Worm (Caenorhabditis elegans): ENCODE data around the gene plx-1.

Gene plx-1

DNA sequence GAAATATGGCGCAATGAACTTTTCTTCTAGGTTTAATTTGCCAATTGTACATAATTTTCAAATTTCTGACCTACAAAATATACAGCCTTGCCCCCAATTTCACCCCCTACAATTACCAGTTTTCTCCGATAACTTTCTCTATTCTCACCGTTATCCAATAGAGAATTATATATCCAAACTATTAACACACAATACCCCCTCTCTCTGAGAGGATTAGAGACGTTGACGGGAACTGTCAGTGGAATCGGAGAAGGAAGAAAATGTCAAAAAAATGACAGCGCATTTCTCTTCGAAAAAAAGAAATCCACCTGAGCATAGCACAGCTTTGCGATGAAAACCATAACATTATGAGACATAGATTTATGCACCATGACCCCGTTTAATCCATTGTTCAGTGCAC is 6.2 kb upstream of the plx-1 start:
- TF ChIP-seq klf-2 (GFP tag; conservative IDR thresholded peaks at IDR 0.05) (no peak), med-1 (GFP tag; optimal IDR thresholded peaks at IDR 0.05; ENCODE audit: insufficient read depth) (no peak), flt-1 (GFP tag; IDR thresholded peaks at IDR 0.05) (no peak), ztf-23 (GFP tag; IDR thresholded peaks at IDR 0.05) (no peak), cog-1 (tag; optimal IDR thresholded peaks at IDR 0.05) (no peak)

ce11 chrIV:957820-958219 is 1.5 kb upstream of the plx-1 start:
- TF ChIP-seq ztf-29 (GFP tag; IDR thresholded peaks at IDR 0.05) (no peak), cog-1 (tag; optimal IDR thresholded peaks at IDR 0.05) (peak; percentile 57)

ce11 chrIV:960177-960576 is 856 bp downstream of the plx-1 start:
- no peak for TF ChIP-seq tab-1 (GFP tag; IDR thresholded peaks at IDR 0.05)
- 0 out of 2 replicates have a peak, but pooled peaks have one; percentile 3 for TF ChIP-seq T22C8.4 (GFP tag; IDR thresholded peaks at IDR 0.05)

ce11 chrIV:961862-962261 is 2.5 kb downstream of the plx-1 start:
- TF ChIP-seq ztf-23 (GFP tag; IDR thresholded peaks at IDR 0.05) (no peak), ztf-29 (GFP tag; IDR thresholded peaks at IDR 0.05) (no peak), T22C8.4 (GFP tag; IDR thresholded peaks at IDR 0.05) (no peak)

ce11 chrIV:971122-971521 is 11.8 kb downstream of the plx-1 start:
- TF ChIP-seq ztf-29 (GFP tag; IDR thresholded peaks at IDR 0.05) (no peak), klf-2 (GFP tag; conservative IDR thresholded peaks at IDR 0.05) (no peak), med-1 (GFP tag; optimal IDR thresholded peaks at IDR 0.05; ENCODE audit: insufficient read depth) (no peak), cog-1 (tag; optimal IDR thresholded peaks at IDR 0.05) (no peak), ztf-23 (GFP tag; IDR thresholded peaks at IDR 0.05) (no peak), ref-1 (GFP tag; conservative IDR thresholded peaks at IDR 0.05) (no peak), tab-1 (GFP tag; IDR thresholded peaks at IDR 0.05) (no peak), T22C8.4 (GFP tag; IDR thresholded peaks at IDR 0.05) (no peak), flt-1 (GFP tag; IDR thresholded peaks at IDR 0.05) (no peak)

ce11 chrIV:972401-972800 is 13.1 kb downstream of the plx-1 start:
- TF ChIP-seq T22C8.4 (GFP tag; IDR thresholded peaks at IDR 0.05), result peak; percentile 33; the same call in 1 of the 2 replicates
- no peak for TF ChIP-seq med-1 (GFP tag; optimal IDR thresholded peaks at IDR 0.05; ENCODE audit: insufficient read depth)

- TF ChIP-seq flt-1 (GFP tag; IDR thresholded peaks at IDR 0.05) (no peak), T22C8.4 (GFP tag; IDR thresholded peaks at IDR 0.05) (peak; percentile 70)
Measured at ce11 chrIV:972811-973428, 13.6 kb downstream of the plx-1 start.

DNA sequence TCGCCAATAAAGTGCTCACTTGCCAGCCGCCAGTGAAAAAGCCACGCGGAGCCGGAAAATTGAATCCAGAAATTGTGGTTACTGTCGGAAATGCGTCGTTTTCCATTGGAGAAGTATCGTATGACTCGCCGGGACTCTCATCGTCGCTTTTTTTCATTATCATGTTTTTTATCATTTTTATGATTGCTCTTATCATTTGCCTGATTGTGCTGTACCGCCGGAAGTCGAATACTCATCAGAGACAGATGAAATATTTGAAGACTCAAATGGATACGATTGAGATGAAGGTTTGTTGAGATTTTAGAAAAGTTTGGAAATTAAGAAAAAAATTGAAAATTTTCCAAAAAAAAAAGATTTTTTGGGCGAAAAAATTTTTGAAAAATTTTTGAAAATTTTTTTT is 17.1 kb downstream of the plx-1 start:
- TF ChIP-seq med-1 (GFP tag; optimal IDR thresholded peaks at IDR 0.05; ENCODE audit: insufficient read depth) (no peak), tab-1 (GFP tag; IDR thresholded peaks at IDR 0.05) (no peak), cog-1 (tag; optimal IDR thresholded peaks at IDR 0.05) (no peak), flt-1 (GFP tag; IDR thresholded peaks at IDR 0.05) (no peak), ztf-23 (GFP tag; IDR thresholded peaks at IDR 0.05) (no peak), T22C8.4 (GFP tag; IDR thresholded peaks at IDR 0.05) (no peak), ref-1 (GFP tag; conservative IDR thresholded peaks at IDR 0.05) (no peak), ztf-29 (GFP tag; IDR thresholded peaks at IDR 0.05) (no peak), klf-2 (GFP tag; conservative IDR thresholded peaks at IDR 0.05) (no peak)

DNA sequence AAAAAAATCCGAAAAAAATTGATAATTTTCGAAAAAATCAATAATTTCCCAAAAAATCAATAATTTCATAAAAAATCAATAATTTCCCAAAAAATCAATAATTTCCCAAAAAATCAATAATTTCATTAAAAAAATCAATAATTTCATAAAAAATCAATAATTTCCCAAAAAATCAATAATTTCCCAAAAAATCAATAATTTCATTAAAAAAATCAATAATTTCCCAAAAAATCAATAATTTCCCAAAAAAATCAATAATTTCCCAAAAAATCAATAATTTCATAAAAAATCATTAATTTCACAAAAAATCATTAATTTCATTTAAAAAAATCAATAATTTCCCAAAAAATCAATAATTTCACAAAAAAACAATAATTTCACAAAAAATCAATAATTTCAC is 18.5 kb downstream of the plx-1 start:
- peak; percentile 99 for TF ChIP-seq T22C8.4 (GFP tag; IDR thresholded peaks at IDR 0.05)

DNA sequence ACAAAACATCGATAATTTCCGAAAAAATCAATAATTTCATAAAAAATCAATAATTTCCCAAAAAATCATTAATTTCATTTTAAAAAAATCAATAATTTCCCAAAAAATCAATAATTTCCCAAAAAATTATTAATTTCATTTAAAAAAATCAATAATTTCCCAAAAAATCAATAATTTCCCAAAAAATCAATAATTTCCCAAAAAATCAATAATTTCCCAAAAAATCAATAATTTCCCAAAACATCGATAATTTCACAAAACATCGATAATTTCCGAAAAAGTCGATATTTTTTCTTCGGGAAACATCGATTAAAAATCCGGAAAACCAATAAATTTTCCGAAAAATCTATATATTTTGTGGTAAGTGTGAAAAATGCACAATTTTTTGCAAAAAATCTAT is 19.0 kb downstream of the plx-1 start:
- peak; percentile 97 for TF ChIP-seq T22C8.4 (GFP tag; IDR thresholded peaks at IDR 0.05)

DNA sequence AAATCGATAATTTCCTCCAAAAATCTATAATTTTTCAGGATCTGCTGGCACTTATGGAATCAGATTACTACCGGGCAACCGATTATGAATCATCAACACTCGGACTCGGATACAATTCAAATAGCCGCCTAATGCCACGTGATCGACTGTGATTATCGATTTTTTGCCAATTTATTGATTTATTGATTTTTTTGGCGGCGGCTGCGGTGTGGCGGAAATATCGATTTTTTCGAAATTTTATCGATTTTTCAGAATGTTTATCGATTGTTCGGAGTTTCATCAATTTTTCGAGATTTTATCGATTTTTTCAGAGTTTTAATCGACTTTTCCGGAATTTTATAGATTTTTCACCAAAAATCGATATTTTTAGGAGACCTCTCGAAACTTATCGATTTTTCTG is 24.2 kb downstream of the plx-1 start:
- TF ChIP-seq klf-2 (GFP tag; conservative IDR thresholded peaks at IDR 0.05), result no peak
- no peak for TF ChIP-seq ztf-29 (GFP tag; IDR thresholded peaks at IDR 0.05)
- TF ChIP-seq T22C8.4 (GFP tag; IDR thresholded peaks at IDR 0.05), result peak; percentile 98
- no peak for TF ChIP-seq ref-1 (GFP tag; conservative IDR thresholded peaks at IDR 0.05)
- TF ChIP-seq med-1 (GFP tag; optimal IDR thresholded peaks at IDR 0.05; ENCODE audit: insufficient read depth), result no peak
- no peak for TF ChIP-seq tab-1 (GFP tag; IDR thresholded peaks at IDR 0.05)
- TF ChIP-seq ztf-23 (GFP tag; IDR thresholded peaks at IDR 0.05), result no peak

DNA sequence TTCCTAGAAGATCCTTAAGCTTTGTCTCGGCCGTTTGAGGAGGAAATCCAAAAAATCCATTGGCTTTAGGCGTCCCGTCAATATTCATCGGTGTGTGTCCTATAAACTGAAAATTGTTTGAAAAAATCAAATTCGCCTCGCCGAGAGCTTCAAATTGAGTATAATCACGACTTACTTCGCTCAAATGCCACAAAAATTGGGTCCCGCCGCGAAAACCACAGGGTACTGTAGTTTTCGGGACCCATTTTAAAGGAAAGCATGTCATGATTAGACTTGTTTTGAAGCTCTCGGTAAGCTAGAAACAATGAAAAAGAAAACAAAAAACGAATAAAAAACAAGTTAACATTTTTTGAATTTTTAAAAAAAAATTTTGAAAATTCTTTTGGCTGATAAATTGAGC is 31.0 kb downstream of the plx-1 start, which contains the start of gene egrh-2:
Gene egrh-2, minus strand, starts transcription at position 101 of the 400 bp plus-strand sequence.
- TF ChIP-seq tab-1 (GFP tag; IDR thresholded peaks at IDR 0.05) (no peak), ztf-23 (GFP tag; IDR thresholded peaks at IDR 0.05) (no peak), cog-1 (tag; optimal IDR thresholded peaks at IDR 0.05) (no peak), flt-1 (GFP tag; IDR thresholded peaks at IDR 0.05) (no peak), med-1 (GFP tag; optimal IDR thresholded peaks at IDR 0.05; ENCODE audit: insufficient read depth) (no peak), klf-2 (GFP tag; conservative IDR thresholded peaks at IDR 0.05) (no peak), ztf-29 (GFP tag; IDR thresholded peaks at IDR 0.05) (no peak), ref-1 (GFP tag; conservative IDR thresholded peaks at IDR 0.05) (no peak), T22C8.4 (GFP tag; IDR thresholded peaks at IDR 0.05) (no peak)
